Worm (Caenorhabditis elegans): Measurements from ENCODE around the gene pqm-1.
A peak's percentile ranks its signal among the peaks of the same experiment; 100 is the strongest.

The pqm-1 gene

ce11 chrII:11167039-11167438 lies 14.6 kb upstream of the pqm-1 start (continued):
- TF ChIP-seq K11D2.4 (GFP tag; IDR thresholded peaks at IDR 0.05): 0 out of 2 replicates have a peak, but pooled peaks have one; percentile 26
- no peak for TF ChIP-seq akir-1 (GFP tag; optimal IDR thresholded peaks at IDR 0.05)
- no peak for TF ChIP-seq lsy-27 (tag; optimal IDR thresholded peaks at IDR 0.05; ENCODE audit: borderline replicate concordance, insufficient read depth)
- TF ChIP-seq snpc-1.1 (tag; optimal IDR thresholded peaks at IDR 0.05; ENCODE audit: insufficient read depth): peak; percentile 99
- 0 out of 2 replicates have a peak, but pooled peaks have one; percentile 25 for TF ChIP-seq lir-1 (GFP tag; conservative IDR thresholded peaks at IDR 0.05)
- no peak for TF ChIP-seq cebp-1 (GFP tag; IDR thresholded peaks at IDR 0.05)
- TF ChIP-seq cebp-1 (tag; optimal IDR thresholded peaks at IDR 0.05): peak; percentile 56
- peak; percentile 67; the same call in 1 of the 2 replicates for TF ChIP-seq lin-26 (GFP tag; IDR thresholded peaks at IDR 0.05)
- TF ChIP-seq C17E4.6 (GFP tag; IDR thresholded peaks at IDR 0.05): 0 out of 2 replicates have a peak, but pooled peaks have one; percentile 66
- no peak for TF ChIP-seq hlh-26 (GFP tag; conservative IDR thresholded peaks at IDR 0.05)
- TF ChIP-seq F57C9.4 (tag; optimal IDR thresholded peaks at IDR 0.05): no peak
- peak; percentile 87 for TF ChIP-seq ztf-28 (GFP tag; IDR thresholded peaks at IDR 0.05)
- TF ChIP-seq let-526 (GFP tag; IDR thresholded peaks at IDR 0.05): 0 out of 2 replicates have a peak, but pooled peaks have one; percentile 65
- TF ChIP-seq lin-54 (GFP tag; optimal IDR thresholded peaks at IDR 0.05): peak; percentile 72
- TF ChIP-seq F55B11.4 (tag; optimal IDR thresholded peaks at IDR 0.05; ENCODE audit: borderline replicate concordance, insufficient read depth): no peak
- no peak for TF ChIP-seq T07F8.4 (tag; optimal IDR thresholded peaks at IDR 0.05)
- TF ChIP-seq snpc-3.4 (tag; optimal IDR thresholded peaks at IDR 0.05): peak; percentile 98
- peak; percentile 89; the same call in 1 of the 2 replicates for TF ChIP-seq nfyb-1 (GFP tag; IDR thresholded peaks at IDR 0.05)
- TF ChIP-seq F33H1.4 (GFP tag; IDR thresholded peaks at IDR 0.05): peak; percentile 72
- TF ChIP-seq hlh-12 (tag; optimal IDR thresholded peaks at IDR 0.05): no peak
- peak; percentile 49 for TF ChIP-seq efl-1 (GFP tag; optimal IDR thresholded peaks at IDR 0.05)
- no peak for TF ChIP-seq F52B5.7 (tag; optimal IDR thresholded peaks at IDR 0.05)
- 0 out of 2 replicates have a peak, but pooled peaks have one; percentile 75 for TF ChIP-seq ztf-25 (GFP tag; IDR thresholded peaks at IDR 0.05)
- TF ChIP-seq mes-4 (tag; optimal IDR thresholded peaks at IDR 0.05): peak; percentile 74
- no peak for TF ChIP-seq ztf-22 (GFP tag; optimal IDR thresholded peaks at IDR 0.05)
- TF ChIP-seq F49E8.2 (tag; optimal IDR thresholded peaks at IDR 0.05; ENCODE audit: insufficient read depth): peak; percentile 89
- TF ChIP-seq fkh-3 (tag; optimal IDR thresholded peaks at IDR 0.05): no peak
- no peak for TF ChIP-seq F57A8.1 (GFP tag; optimal IDR thresholded peaks at IDR 0.05)
- TF ChIP-seq ceh-27 (GFP tag; optimal IDR thresholded peaks at IDR 0.05): peak; percentile 63
- peak; percentile 48 for TF ChIP-seq somi-1 (GFP tag; optimal IDR thresholded peaks at IDR 0.05)
- TF ChIP-seq zim-3 (tag; optimal IDR thresholded peaks at IDR 0.05): no peak
- peak; percentile 39; the same call in 1 of the 2 replicates for TF ChIP-seq attf-3 (GFP tag; conservative IDR thresholded peaks at IDR 0.05)
- peak; percentile 1 for TF ChIP-seq nhr-80 (tag; optimal IDR thresholded peaks at IDR 0.05)
- no peak for TF ChIP-seq pha-4 (tag; optimal IDR thresholded peaks at IDR 0.05)
- no peak for TF ChIP-seq egl-18 (GFP tag; IDR thresholded peaks at IDR 0.05)
- no peak for TF ChIP-seq nhr-27 (tag; optimal IDR thresholded peaks at IDR 0.05)
- TF ChIP-seq chd-7 (tag; optimal IDR thresholded peaks at IDR 0.05): peak; percentile 29
- peak; percentile 54 for TF ChIP-seq unc-130 (GFP tag; optimal IDR thresholded peaks at IDR 0.05)
- TF ChIP-seq mxl-1 (tag; optimal IDR thresholded peaks at IDR 0.05): no peak
- peak; percentile 91 for TF ChIP-seq dox-1 (GFP tag; IDR thresholded peaks at IDR 0.05)
- no peak for TF ChIP-seq sdz-38 (tag; optimal IDR thresholded peaks at IDR 0.05)
- peak; percentile 95 for TF ChIP-seq hmg-1.2 (GFP tag; IDR thresholded peaks at IDR 0.05)
- TF ChIP-seq lin-35 (GFP tag; optimal IDR thresholded peaks at IDR 0.05): peak in 1 of 3 experiments; percentile 32
- peak; percentile 84; the same call in 1 of the 2 replicates for TF ChIP-seq Y53G8AR.9 (GFP tag; conservative IDR thresholded peaks at IDR 0.05)
- peak; percentile 7 for TF ChIP-seq dpl-1 (GFP tag; optimal IDR thresholded peaks at IDR 0.05)
- TF ChIP-seq B0336.3 (GFP tag; IDR thresholded peaks at IDR 0.05): peak; percentile 90
- TF ChIP-seq F37B4.10 (GFP tag; IDR thresholded peaks at IDR 0.05): no peak
- TF ChIP-seq ceh-58 (GFP tag; IDR thresholded peaks at IDR 0.05): no peak
